Worm (Caenorhabditis elegans) whole organism, L1 larva: ENCODE data around the gene sfrp-1.

Experiments used
- nhr-76 ChIP-seq: sonication (generic microtip); optimal IDR thresholded peaks from 2 replicates; lab custom pipeline; 2017; ENCODE audit warnings: missing biosample characterization, missing genetic modification characterization
- xbp-1 ChIP-seq: sonication (generic microtip); optimal IDR thresholded peaks from 2 replicates; lab custom pipeline; 2016; ENCODE audit warnings: missing genetic modification characterization, missing compliant biosample characterization

DNA sequence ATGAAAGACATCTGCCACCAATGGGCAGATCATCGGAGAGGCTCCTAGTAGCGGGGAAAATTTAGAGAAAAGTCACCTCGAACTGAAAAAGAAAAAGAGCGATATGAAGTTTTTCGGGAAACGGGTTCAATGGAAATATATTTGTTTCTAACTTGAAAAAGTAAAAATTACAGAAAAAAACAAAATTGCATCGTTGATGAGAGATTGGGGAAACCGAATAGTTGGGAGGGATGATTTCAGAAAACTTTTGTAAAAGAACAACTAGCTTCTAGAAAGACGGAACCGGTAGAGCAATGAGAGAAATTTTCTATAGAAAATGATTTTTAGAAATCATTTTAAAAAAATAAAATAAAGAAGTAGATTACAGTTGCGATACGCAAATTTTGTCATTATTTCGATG is 23.8 kb downstream of the sfrp-1 start:
- TF ChIP-seq nhr-76 (no peak), xbp-1 (tag; lab: Kevin White, UChicago) (no peak)
